Worm (Caenorhabditis elegans) whole organism, L4 larva: ENCODE results near the gene fbxb-39.
"Not testable (repeated sequence)": the region's sequence is repeated elsewhere in the genome, so short reads cannot be mapped to it uniquely, and the experiment has no call there.

Experiments used
- arid-1 ChIP-seq: fragments of 200-800 bp; sonication (Bioruptor generic); conservative IDR thresholded peaks from 2 replicates; pipeline ENCODE4 v1.3.6; 2022; ENCODE audit warnings: missing genetic modification reagents, missing genetic modification characterization, missing compliant biosample characterization
- lin-39 ChIP-seq: fragments of 150-350 bp; optimal IDR thresholded peaks from 2 replicates; lab custom pipeline; 2014; ENCODE audit warnings: missing biosample characterization, missing genetic modification reagents, missing genetic modification characterization

ce11 chrII:1006375-1006774, 34.0 kb downstream of the fbxb-39 start, which contains the start of gene F45D11.14:
- not testable (repeated sequence) for TF ChIP-seq lin-39 (tag; lab: Kevin White, UChicago); arid-1 (GFP tag; lab: Robert Waterston, UW)
